Worm (Caenorhabditis elegans): Measurements from ENCODE around the gene ceh-40.

- no peak for TF ChIP-seq unc-62 (GFP tag; optimal IDR thresholded peaks at IDR 0.05)
- TF ChIP-seq mdl-1 (tag; optimal IDR thresholded peaks at IDR 0.05): no peak
- no peak for TF ChIP-seq jun-1 (tag; optimal IDR thresholded peaks at IDR 0.05)
- no peak for TF ChIP-seq ztf-4 (tag; optimal IDR thresholded peaks at IDR 0.05)
- TF ChIP-seq elt-3 (tag; optimal IDR thresholded peaks at IDR 0.05): no peak
- TF ChIP-seq sea-2 (GFP tag; optimal IDR thresholded peaks at IDR 0.05): no peak
- no peak for TF ChIP-seq nhr-76 (tag; optimal IDR thresholded peaks at IDR 0.05)
- no peak for TF ChIP-seq pha-4 (tag; optimal IDR thresholded peaks at IDR 0.05)
- TF ChIP-seq ama-1 (optimal IDR thresholded peaks at IDR 0.05): no peak
- TF ChIP-seq unc-39 (tag; optimal IDR thresholded peaks at IDR 0.05): no peak
- TF ChIP-seq fos-1 (tag; optimal IDR thresholded peaks at IDR 0.05): no peak
- no peak for TF ChIP-seq pqm-1 (tag; optimal IDR thresholded peaks at IDR 0.05)
- TF ChIP-seq fkh-10 (GFP tag; optimal IDR thresholded peaks at IDR 0.05): no peak
Observed at ce11 chrX:12365388-12365787, 44.8 kb upstream of the ceh-40 start, which contains the start of gene F19H6.4.

All from whole organism, L3 larva.